Worm (Caenorhabditis elegans) whole organism, midembryonic: Measurements from ENCODE around the gene tag-335.

ENCODE experiments used
- cog-1 ChIP-seq: sonication (generic microtip); optimal IDR thresholded peaks from 2 replicates; lab custom pipeline; 2016; ENCODE audit warnings: missing genetic modification characterization, missing compliant biosample characterization
- flt-1 ChIP-seq: fragments of 200-800 bp; sonication (Bioruptor generic); IDR thresholded peaks from 2 replicates; pipeline ENCODE4 v1.3.6; 2022; ENCODE audit warnings: missing genetic modification characterization, missing compliant biosample characterization
- klf-2 ChIP-seq: fragments of 200-800 bp; sonication (Bioruptor generic); conservative IDR thresholded peaks from 2 replicates; pipeline ENCODE4 v1.3.6; 2022; ENCODE audit warnings: missing genetic modification reagents, missing genetic modification characterization, missing compliant biosample characterization
- med-1 ChIP-seq: sonication (generic microtip); optimal IDR thresholded peaks from 2 replicates; lab custom pipeline; 2017; ENCODE audit warnings: missing genetic modification characterization, mild to moderate bottlenecking, missing compliant biosample characterization, antibody characterized with exemption, missing genetic modification reagents; ENCODE audit not compliant: insufficient read depth
- tab-1 ChIP-seq: fragments of 200-800 bp; sonication (Bioruptor generic); IDR thresholded peaks from 2 replicates; pipeline ENCODE4 v1.3.6; 2022; ENCODE audit warnings: missing genetic modification characterization, missing compliant biosample characterization

- TF ChIP-seq klf-2 (no peak), med-1 (GFP tag; lab: Kevin White, UChicago) (no peak), flt-1 (GFP tag; lab: Robert Waterston, UW) (no peak), cog-1 (tag; lab: Kevin White, UChicago) (no peak), tab-1 (GFP tag; lab: Robert Waterston, UW) (no peak)
Measured at ce11 chrIV:12301161-12301560, 22.8 kb upstream of the tag-335 start, which contains the start of gene oac-59.
